Fruit fly (Drosophila melanogaster) whole organism, embryonic: ENCODE measurements around the gene Mdh2.

Source experiments
- B-H2 ChIP-seq: fragments of 200-800 bp; sonication (Bioruptor generic); optimal IDR thresholded peaks from 2 replicates; lab custom pipeline; 2018; ENCODE audit warnings: missing biosample characterization, mild to moderate bottlenecking, missing genetic modification characterization
- Blimp-1 ChIP-seq: fragments of 200-800 bp; sonication (Bioruptor generic); optimal IDR thresholded peaks from 3 replicates; lab custom pipeline; 2018; ENCODE audit warnings: missing biosample characterization, missing genetic modification characterization, mild to moderate bottlenecking, moderate library complexity, missing genetic modification reagents
- CG11093 ChIP-seq: fragments of 200-800 bp; sonication (Bioruptor generic); IDR thresholded peaks from 3 replicates; pipeline ENCODE4 v1.3.6; 2022; ENCODE audit warnings: missing biosample characterization, missing genetic modification characterization
- CG11247 ChIP-seq: fragments of 200-800 bp; sonication (Bioruptor generic); IDR thresholded peaks from 2 replicates; pipeline ENCODE4 v1.3.6; 2022; ENCODE audit warnings: missing biosample characterization, missing genetic modification characterization
- CG11504 ChIP-seq: fragments of 200-800 bp; sonication (Bioruptor generic); optimal IDR thresholded peaks from 3 replicates; lab custom pipeline; 2019; ENCODE audit warnings: missing biosample characterization, mild to moderate bottlenecking, missing genetic modification characterization, moderate library complexity
- CG11723 ChIP-seq: fragments of 200-800 bp; sonication (Bioruptor generic); optimal IDR thresholded peaks from 2 replicates; lab custom pipeline; 2017; ENCODE audit warnings: missing biosample characterization, mild to moderate bottlenecking, missing genetic modification characterization
- CG12769 ChIP-seq: fragments of 200-800 bp; sonication (Bioruptor generic); optimal IDR thresholded peaks from 2 replicates; lab custom pipeline; 2019; ENCODE audit warnings: missing biosample characterization, mild to moderate bottlenecking, missing genetic modification characterization, moderate library complexity
- CG17385 ChIP-seq: fragments of 200-800 bp; sonication (Bioruptor generic); optimal IDR thresholded peaks from 3 replicates; lab custom pipeline; 2018; ENCODE audit warnings: missing biosample characterization, mild to moderate bottlenecking, missing genetic modification characterization
- CG32767 ChIP-seq: fragments of 200-800 bp; sonication (Bioruptor generic); IDR thresholded peaks from 2 replicates; pipeline ENCODE4 v1.3.6; 2022; ENCODE audit warnings: missing biosample characterization, missing genetic modification characterization
- CG4360 ChIP-seq: fragments of 200-800 bp; sonication (Bioruptor generic); IDR thresholded peaks from 2 replicates; pipeline ENCODE4 v1.3.6; 2022; ENCODE audit warnings: missing biosample characterization, missing genetic modification characterization
- CG4404 ChIP-seq: fragments of 200-800 bp; sonication (Bioruptor generic); IDR thresholded peaks from 2 replicates; pipeline ENCODE4 v1.3.6; 2022; ENCODE audit warnings: missing biosample characterization, missing genetic modification characterization
- CG6254 ChIP-seq: fragments of 200-800 bp; sonication (Bioruptor generic); optimal IDR thresholded peaks from 3 replicates; lab custom pipeline; 2017; ENCODE audit warnings: mild to moderate bottlenecking, missing biosample characterization, missing genetic modification reagents, missing genetic modification characterization
- CG7357 ChIP-seq: fragments of 200-800 bp; sonication (Bioruptor generic); IDR thresholded peaks from 3 replicates; pipeline ENCODE4 v1.3.6; 2022; ENCODE audit warnings: missing biosample characterization, missing genetic modification characterization
- CG7987 ChIP-seq: fragments of 200-800 bp; sonication (Bioruptor generic); optimal IDR thresholded peaks from 2 replicates; lab custom pipeline; 2018; ENCODE audit warnings: missing biosample characterization, mild to moderate bottlenecking, missing genetic modification characterization, moderate library complexity
- D ChIP-seq, 2 experiments: fragments of 200-800 bp in 1 of 2; fragments of >200 bp in 1 of 2; sonication (Bioruptor generic) in 1 of 2; optimal IDR thresholded peaks; 2 replicates in 1 of 2; 3 replicates in 1 of 2; lab custom pipeline; 2017; ENCODE audit warnings: mild to moderate bottlenecking in 1 of 2, missing biosample characterization in 1 of 2, missing genetic modification characterization in 1 of 2, missing genetic modification reagents in 1 of 2
- Dbx ChIP-seq: fragments of 200-800 bp; sonication (Bioruptor generic); IDR thresholded peaks from 3 replicates; pipeline ENCODE4 v1.3.6; 2022; ENCODE audit warnings: missing biosample characterization, missing genetic modification characterization
- Dfd ChIP-seq, 2 experiments: fragments of >200 bp; optimal IDR thresholded peaks; 2 replicates each; lab custom pipeline; 2017; ENCODE audit warnings: missing biosample characterization in 2 of 2, missing genetic modification characterization in 2 of 2
- MBD-R2 ChIP-seq: fragments of 200-800 bp; sonication (Bioruptor generic); IDR thresholded peaks from 2 replicates; pipeline ENCODE4 v1.3.6; 2022; ENCODE audit warnings: missing biosample characterization, missing genetic modification characterization
- Mrtf ChIP-seq: fragments of 200-800 bp; sonication (Bioruptor generic); IDR thresholded peaks from 3 replicates; pipeline ENCODE4 v1.3.6; 2022; ENCODE audit warnings: missing biosample characterization, missing genetic modification characterization
- Neu2 ChIP-seq: fragments of 200-800 bp; sonication (Bioruptor generic); optimal IDR thresholded peaks from 3 replicates; lab custom pipeline; 2016; ENCODE audit warnings: missing biosample characterization, missing genetic modification characterization, borderline replicate concordance
- Oli ChIP-seq: fragments of 200-800 bp; sonication (Bioruptor generic); optimal IDR thresholded peaks from 2 replicates; lab custom pipeline; 2018; ENCODE audit warnings: missing biosample characterization, mild to moderate bottlenecking, missing genetic modification characterization, moderate library complexity
- Opbp ChIP-seq: fragments of 200-800 bp; sonication (Bioruptor generic); IDR thresholded peaks from 3 replicates; pipeline ENCODE4 v1.3.6; 2022; ENCODE audit warnings: missing biosample characterization, missing genetic modification characterization; ENCODE audit not compliant: partially characterized antibody
- Ptx1 ChIP-seq: fragments of 200-800 bp; sonication (Bioruptor generic); IDR thresholded peaks from 2 replicates; pipeline ENCODE4 v1.3.6; 2022; ENCODE audit warnings: missing biosample characterization, missing genetic modification characterization
- Sox102F ChIP-seq: fragments of 200-800 bp; sonication (Bioruptor generic); optimal IDR thresholded peaks from 2 replicates; lab custom pipeline; 2018; ENCODE audit warnings: missing biosample characterization, mild to moderate bottlenecking, missing genetic modification characterization, moderate library complexity
- Sry-β ChIP-seq: fragments of 200-800 bp; sonication (Bioruptor generic); optimal IDR thresholded peaks from 2 replicates; lab custom pipeline; 2018; ENCODE audit warnings: missing biosample characterization, mild to moderate bottlenecking, missing genetic modification characterization, moderate library complexity
- Tbp ChIP-seq: fragments of >200 bp; optimal IDR thresholded peaks from 2 replicates; lab custom pipeline; 2018; ENCODE audit warnings: missing biosample characterization, missing genetic modification characterization
- ab ChIP-seq: fragments of 200-800 bp; sonication (Bioruptor generic); optimal IDR thresholded peaks from 2 replicates; lab custom pipeline; 2016; ENCODE audit warnings: missing biosample characterization, missing genetic modification characterization
- ac ChIP-seq: fragments of 200-800 bp; sonication (Bioruptor generic); optimal IDR thresholded peaks from 3 replicates; lab custom pipeline; 2017; ENCODE audit warnings: missing biosample characterization, mild to moderate bottlenecking, missing genetic modification characterization
- cato ChIP-seq: fragments of 200-800 bp; sonication (Bioruptor generic); optimal IDR thresholded peaks from 2 replicates; lab custom pipeline; 2016; ENCODE audit warnings: missing biosample characterization, missing genetic modification characterization, borderline replicate concordance
- dimm ChIP-seq: fragments of 200-800 bp; sonication (Bioruptor generic); IDR thresholded peaks from 2 replicates; pipeline ENCODE4 v1.3.6; 2022; ENCODE audit warnings: missing biosample characterization, missing genetic modification characterization
- dmrt11E ChIP-seq: fragments of 200-800 bp; sonication (Bioruptor generic); optimal IDR thresholded peaks from 3 replicates; lab custom pipeline; 2018; ENCODE audit warnings: missing biosample characterization, mild to moderate bottlenecking, missing genetic modification characterization, moderate library complexity
- ems ChIP-seq: fragments of 200-800 bp; sonication (Bioruptor generic); optimal IDR thresholded peaks from 3 replicates; lab custom pipeline; 2016; ENCODE audit warnings: missing biosample characterization, missing genetic modification characterization
- gcm ChIP-seq: fragments of 200-800 bp; sonication (Bioruptor generic); optimal IDR thresholded peaks from 2 replicates; lab custom pipeline; 2019; ENCODE audit warnings: missing biosample characterization, mild to moderate bottlenecking, missing genetic modification characterization, moderate library complexity
- gfzf ChIP-seq: fragments of 200-800 bp; sonication (Bioruptor generic); optimal IDR thresholded peaks from 2 replicates; lab custom pipeline; 2016; ENCODE audit warnings: missing biosample characterization, mild to moderate bottlenecking, missing genetic modification characterization, moderate library complexity
- h ChIP-seq: fragments of >200 bp; optimal IDR thresholded peaks from 2 replicates; lab custom pipeline; 2017
- hkb ChIP-seq, 2 experiments: fragments of 200-800 bp in 1 of 2; fragments of >200 bp in 1 of 2; sonication (Bioruptor generic) in 1 of 2; IDR thresholded peaks in 1 of 2; optimal IDR thresholded peaks in 1 of 2; 2 replicates each; pipeline versions ENCODE4 v1.3.6 to Lab custom; 2017 to 2022; ENCODE audit warnings: missing biosample characterization in 1 of 2, missing genetic modification characterization in 1 of 2
- jigr1 ChIP-seq: fragments of 200-800 bp; sonication (Bioruptor generic); IDR thresholded peaks from 3 replicates; pipeline ENCODE4 v1.3.6; 2022; ENCODE audit warnings: missing biosample characterization, missing genetic modification characterization
- kah ChIP-seq: fragments of 200-800 bp; sonication (Bioruptor generic); optimal IDR thresholded peaks from 2 replicates; lab custom pipeline; 2018; ENCODE audit warnings: missing biosample characterization, mild to moderate bottlenecking, missing genetic modification characterization
- pita ChIP-seq: fragments of 200-800 bp; sonication (Bioruptor generic); optimal IDR thresholded peaks from 2 replicates; lab custom pipeline; 2017; ENCODE audit warnings: missing biosample characterization, mild to moderate bottlenecking, missing genetic modification characterization
- psq ChIP-seq: fragments of 200-800 bp; sonication (Bioruptor generic); optimal IDR thresholded peaks from 2 replicates; lab custom pipeline; 2017; ENCODE audit warnings: missing biosample characterization, missing genetic modification characterization
- repo ChIP-seq: fragments of 200-800 bp; sonication (Bioruptor generic); optimal IDR thresholded peaks from 2 replicates; lab custom pipeline; 2016; ENCODE audit warnings: missing biosample characterization, missing genetic modification characterization
- row ChIP-seq: fragments of 200-800 bp; sonication (Bioruptor generic); IDR thresholded peaks from 3 replicates; pipeline ENCODE4 v1.3.6; 2022; ENCODE audit warnings: missing biosample characterization, missing genetic modification characterization
- run ChIP-seq: fragments of 200-800 bp; sonication (Bioruptor generic); optimal IDR thresholded peaks from 3 replicates; lab custom pipeline; 2018; ENCODE audit warnings: missing biosample characterization, mild to moderate bottlenecking, missing genetic modification characterization
- sens-2 ChIP-seq: fragments of 200-800 bp; sonication (Bioruptor generic); IDR thresholded peaks from 2 replicates; pipeline ENCODE4 v1.3.6; 2022; ENCODE audit warnings: missing biosample characterization, missing genetic modification characterization
- seq ChIP-seq: fragments of 200-800 bp; sonication (Bioruptor generic); IDR thresholded peaks from 2 replicates; pipeline ENCODE4 v1.3.6; 2022; ENCODE audit warnings: missing biosample characterization, missing genetic modification characterization
- sim ChIP-seq: fragments of 200-800 bp; sonication (Bioruptor generic); IDR thresholded peaks from 2 replicates; pipeline ENCODE4 v1.3.6; 2022; ENCODE audit warnings: missing biosample characterization, missing genetic modification characterization
- slou ChIP-seq: fragments of 200-800 bp; sonication (Bioruptor generic); optimal IDR thresholded peaks from 3 replicates; lab custom pipeline; 2016; ENCODE audit warnings: missing biosample characterization, missing genetic modification characterization
- tin ChIP-seq: fragments of 200-800 bp; sonication (Bioruptor generic); optimal IDR thresholded peaks from 3 replicates; lab custom pipeline; 2016; ENCODE audit warnings: missing biosample characterization, missing genetic modification characterization
- twi ChIP-seq: fragments of 200-800 bp; optimal IDR thresholded peaks from 2 replicates; lab custom pipeline; 2019; ENCODE audit warnings: missing biosample characterization, mild to moderate bottlenecking, missing genetic modification characterization, moderate library complexity
- zf30C ChIP-seq: fragments of 200-800 bp; sonication (Bioruptor generic); optimal IDR thresholded peaks from 3 replicates; lab custom pipeline; 2018; ENCODE audit warnings: missing biosample characterization, mild to moderate bottlenecking, missing genetic modification characterization
- zfh2 ChIP-seq: fragments of 200-800 bp; sonication (Bioruptor generic); optimal IDR thresholded peaks from 2 replicates; lab custom pipeline; 2016; ENCODE audit warnings: missing biosample characterization, missing genetic modification characterization

Gene Mdh2

DNA sequence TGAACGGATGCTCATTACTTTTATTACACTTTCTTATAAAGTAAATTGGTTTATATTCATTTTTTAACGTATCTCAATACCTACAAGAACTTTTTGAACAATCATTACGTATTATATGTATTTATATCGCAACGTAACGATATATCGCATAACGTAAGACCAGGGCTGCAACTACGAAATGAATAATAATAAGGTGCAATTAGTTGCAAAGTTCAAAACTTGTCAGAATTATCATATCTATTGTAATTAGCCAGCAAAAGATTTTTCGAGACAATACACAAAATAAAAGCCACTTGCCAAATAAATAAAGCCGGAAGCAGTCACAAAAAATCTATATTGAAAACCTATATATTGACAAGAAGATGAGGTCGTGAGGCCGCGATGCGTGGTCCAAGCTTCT is 10.9 kb upstream of the Mdh2 start (continued):
- TF ChIP-seq ac (GFP tag; lab: Kevin White, UChicago) (no peak), gfzf (GFP tag; lab: Kevin White, UChicago) (no peak), CG4360 (GFP tag; lab: Robert Waterston, UW) (no peak), CG6254 (GFP tag; lab: Kevin White, UChicago) (peak; percentile 66), CG7987 (GFP tag; lab: Kevin White, UChicago) (no peak), slou (GFP tag; lab: Kevin White, UChicago) (no peak), CG11247 (GFP tag; lab: Robert Waterston, UW) (no peak), Ptx1 (GFP tag; lab: Robert Waterston, UW) (no peak), zf30C (GFP tag; lab: Kevin White, UChicago) (no peak), hkb (optimal IDR thresholded peaks at IDR 0.05; lab: Kevin White, UChicago) (no peak), hkb (GFP tag; IDR thresholded peaks at IDR 0.05; lab: Robert Waterston, UW) (no peak), run (tag; lab: Kevin White, UChicago) (no peak), gcm (GFP tag; lab: Kevin White, UChicago) (no peak), jigr1 (GFP tag; lab: Robert Waterston, UW) (no peak), h (no peak), D (optimal IDR thresholded peaks at IDR 0.05; lab: Kevin White, UChicago) (no peak), D (GFP tag; optimal IDR thresholded peaks at IDR 0.05; lab: Kevin White, UChicago) (no peak), Dbx (GFP tag; lab: Robert Waterston, UW) (peak; percentile 37; the same call in 1 of the 3 replicates), cato (GFP tag; lab: Kevin White, UChicago) (no peak), seq (no peak), Oli (tag; lab: Kevin White, UChicago) (no peak), CG4404 (GFP tag; lab: Robert Waterston, UW) (no peak), dmrt11E (tag; lab: Kevin White, UChicago) (no peak), zfh2 (GFP tag; lab: Kevin White, UChicago) (peak; percentile 57), B-H2 (GFP tag; lab: Kevin White, UChicago) (no peak), CG11723 (GFP tag; lab: Kevin White, UChicago) (no peak), CG32767 (GFP tag; lab: Robert Waterston, UW) (peak; percentile 33; the same call in 1 of the 2 replicates), CG17385 (GFP tag; lab: Kevin White, UChicago) (no peak), CG12769 (tag; lab: Kevin White, UChicago) (no peak), Dfd (GFP tag; optimal IDR thresholded peaks at IDR 0.05; lab: Kevin White, UChicago) (no peak), Sox102F (GFP tag; lab: Kevin White, UChicago) (peak; percentile 40), Tbp (GFP tag; lab: Kevin White, UChicago) (no peak), ems (GFP tag; lab: Kevin White, UChicago) (peak; percentile 15), CG11504 (tag; lab: Kevin White, UChicago) (no peak), pita (GFP tag; lab: Kevin White, UChicago) (no peak), repo (GFP tag; lab: Kevin White, UChicago) (no peak), tin (GFP tag; lab: Kevin White, UChicago) (peak; percentile 54), dimm (GFP tag; lab: Robert Waterston, UW) (no peak), Opbp (GFP tag; lab: Robert Waterston, UW) (peak; percentile 52; the same call in 2 of the 3 replicates), CG11093 (GFP tag; lab: Robert Waterston, UW) (no peak), ab (GFP tag; lab: Kevin White, UChicago) (no peak), Sry-β (GFP tag; lab: Kevin White, UChicago) (no peak), Blimp-1 (GFP tag; lab: Kevin White, UChicago) (no peak), row (GFP tag; lab: Robert Waterston, UW) (peak; percentile 66), Neu2 (no peak), CG7357 (GFP tag; lab: Robert Waterston, UW) (no peak), sim (GFP tag; lab: Robert Waterston, UW) (no peak), kah (no peak), Mrtf (no peak), psq (GFP tag; lab: Kevin White, UChicago) (no peak), sens-2 (GFP tag; lab: Robert Waterston, UW) (no peak), MBD-R2 (GFP tag; lab: Robert Waterston, UW) (peak; percentile 57), twi (tag; lab: Kevin White, UChicago) (no peak)
